Fruit fly (Drosophila melanogaster): ENCODE measurements around the gene phu.
A peak's percentile ranks its signal among the peaks of the same experiment; 100 is the strongest.

Gene phu

DNA sequence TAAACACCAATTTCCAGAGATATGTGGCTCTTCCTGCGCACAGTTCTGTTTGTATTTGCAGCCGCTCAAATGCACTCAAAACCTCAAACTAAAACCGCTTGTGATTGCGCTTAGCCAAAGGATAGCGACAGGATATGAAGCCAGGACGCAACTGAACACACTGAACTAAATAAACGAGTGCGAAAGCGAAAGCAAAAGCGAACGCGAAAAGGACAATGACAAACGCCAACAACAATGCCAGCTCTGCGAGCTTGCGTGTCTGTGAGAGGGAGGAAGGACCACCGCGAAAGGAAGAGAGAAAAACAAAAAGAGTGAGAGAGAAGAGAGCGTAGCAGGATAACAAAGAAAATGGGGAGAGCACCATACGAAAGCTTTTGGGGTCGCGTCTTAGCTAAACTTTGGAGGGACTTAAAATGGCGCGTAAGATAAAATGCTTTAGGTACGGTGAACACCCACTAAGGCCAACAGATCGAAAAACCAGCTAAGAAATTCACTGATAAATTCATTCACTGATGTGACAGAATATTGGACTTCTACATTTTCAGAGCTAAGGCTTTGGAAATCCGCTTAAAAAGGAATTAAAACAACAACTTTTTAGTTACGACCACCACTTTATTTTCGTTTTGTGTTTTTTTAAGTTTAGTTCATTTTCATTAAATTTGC, 34.0 kb upstream of the phu start, which contains the start of gene GstZ2:
GstZ2 (minus strand) TSS at position 165 of the 663 bp plus-strand sequence.
- TF ChIP-seq CG1620 (GFP tag; optimal IDR thresholded peaks at IDR 0.05) (no peak), Crg-1 (GFP tag; optimal IDR thresholded peaks at IDR 0.05) (no peak), CG12768 (GFP tag; optimal IDR thresholded peaks at IDR 0.05) (no peak), cic (GFP tag; optimal IDR thresholded peaks at IDR 0.05) (no peak), CG14711 (tag; optimal IDR thresholded peaks at IDR 0.05) (no peak), CG5204 (GFP tag; optimal IDR thresholded peaks at IDR 0.05) (no peak), cnc (optimal IDR thresholded peaks at IDR 0.05) (no peak), Clk (GFP tag; optimal IDR thresholded peaks at IDR 0.05) (no peak), CG7045 (GFP tag; optimal IDR thresholded peaks at IDR 0.05) (no peak), ovo (GFP tag; optimal IDR thresholded peaks at IDR 0.05) (no peak)

DNA sequence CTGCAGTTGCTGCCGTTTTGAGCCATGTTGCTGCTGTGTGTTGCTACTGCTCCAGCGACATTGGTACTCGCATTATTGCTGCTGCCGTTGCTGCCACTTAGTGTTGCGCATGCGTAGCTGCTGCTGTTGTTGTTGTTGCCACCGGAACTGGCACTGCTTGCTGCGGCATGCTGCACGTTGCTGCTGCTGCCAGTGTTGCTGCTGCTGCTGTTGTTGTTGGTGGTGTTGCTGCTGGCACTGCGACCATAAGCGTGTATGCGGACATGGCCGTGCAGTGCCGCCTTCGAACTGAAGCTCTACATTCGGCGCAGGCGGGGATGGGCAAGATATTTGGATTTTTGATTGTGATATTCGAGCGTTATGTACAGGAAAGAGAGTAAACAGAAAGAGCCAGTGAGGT, 26.5 kb upstream of the phu start:
- TF ChIP-seq CG11617 (GFP tag; optimal IDR thresholded peaks at IDR 0.05) (no peak), CG33017 (tag; optimal IDR thresholded peaks at IDR 0.05) (no peak), CG1620 (GFP tag; optimal IDR thresholded peaks at IDR 0.05) (no peak), Mnt (GFP tag; optimal IDR thresholded peaks at IDR 0.05) (no peak), tj (GFP tag; optimal IDR thresholded peaks at IDR 0.05) (no peak), CG7101 (tag; optimal IDR thresholded peaks at IDR 0.05) (no peak), cnc (optimal IDR thresholded peaks at IDR 0.05) (no peak), cic (GFP tag; optimal IDR thresholded peaks at IDR 0.05) (no peak), kay (GFP tag; ENCODE audit: borderline replicate concordance) (no peak), CG14711 (tag; optimal IDR thresholded peaks at IDR 0.05) (no peak), Clk (GFP tag; optimal IDR thresholded peaks at IDR 0.05) (no peak), Crg-1 (GFP tag; optimal IDR thresholded peaks at IDR 0.05) (no peak), CG12768 (GFP tag; optimal IDR thresholded peaks at IDR 0.05) (no peak), Hr96 (GFP tag; optimal IDR thresholded peaks at IDR 0.05) (no peak), CG5204 (GFP tag; optimal IDR thresholded peaks at IDR 0.05) (no peak), toe (GFP tag; optimal IDR thresholded peaks at IDR 0.05) (no peak), pad (GFP tag; optimal IDR thresholded peaks at IDR 0.05) (no peak), CG7045 (GFP tag; optimal IDR thresholded peaks at IDR 0.05) (no peak), bab1 (GFP tag; optimal IDR thresholded peaks at IDR 0.05) (no peak)

DNA sequence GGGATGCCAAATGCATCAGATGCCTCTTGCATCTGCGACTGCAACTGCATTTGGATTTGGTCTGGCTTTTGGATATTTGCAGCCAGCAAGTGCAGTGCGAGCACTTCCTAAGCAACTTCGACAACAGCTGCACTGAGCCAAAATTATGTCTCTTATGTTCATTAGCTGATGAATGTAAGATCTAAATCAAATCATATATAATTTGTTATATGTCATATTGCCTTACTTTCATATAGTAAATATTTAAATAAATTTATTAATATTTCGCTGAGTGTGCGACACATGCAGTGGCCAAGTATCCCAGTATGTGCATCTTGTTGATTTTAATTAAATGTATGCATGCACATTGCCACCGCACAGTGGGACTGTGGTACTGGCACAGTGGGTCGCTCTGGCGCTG, 14.2 kb upstream of the phu start:
- no peak for TF ChIP-seq tj (GFP tag; optimal IDR thresholded peaks at IDR 0.05)
- peak; percentile 2 for TF ChIP-seq CG14711 (tag; optimal IDR thresholded peaks at IDR 0.05)

DNA sequence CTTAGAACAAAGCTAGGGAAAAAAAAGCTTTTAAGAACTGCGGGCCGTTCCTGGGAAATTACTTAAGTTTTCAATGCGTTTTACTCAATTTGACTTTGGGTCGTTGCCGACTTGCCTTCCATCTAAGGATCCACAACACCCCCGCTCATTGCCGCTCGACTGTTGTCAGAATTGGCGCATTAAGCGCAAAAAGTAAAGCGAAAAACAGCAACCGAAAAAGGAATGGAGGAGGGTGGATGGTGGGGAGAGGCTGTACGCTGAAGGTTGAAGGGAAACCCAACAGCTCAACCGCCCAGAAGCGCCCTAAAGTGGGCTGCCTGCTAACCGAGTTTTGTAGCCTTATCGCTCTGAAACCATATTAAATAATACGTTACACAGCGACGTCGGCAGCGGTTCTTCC, 7.0 kb upstream of the phu start:
- no peak for TF ChIP-seq Hr96 (GFP tag; optimal IDR thresholded peaks at IDR 0.05)
- TF ChIP-seq cic (GFP tag; optimal IDR thresholded peaks at IDR 0.05) = no peak

DNA sequence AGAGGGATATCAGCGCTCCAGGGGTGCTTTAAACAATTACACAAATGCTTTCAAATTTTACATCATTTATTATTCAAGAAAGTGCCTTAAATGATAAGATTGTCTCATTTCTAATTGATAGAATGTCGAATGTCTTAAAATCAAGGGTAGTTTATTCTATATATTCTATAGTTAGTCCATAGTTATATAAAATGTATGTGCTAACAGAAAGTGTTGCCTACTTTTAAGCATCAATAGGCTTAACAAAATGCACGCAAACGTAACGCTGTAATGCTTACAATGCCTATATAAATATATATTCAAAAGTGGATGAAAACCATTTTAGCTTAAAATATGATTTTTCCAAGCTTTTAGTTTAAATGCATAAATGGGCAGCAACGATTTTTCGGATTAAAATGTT, 6.6 kb upstream of the phu start:
- TF ChIP-seq CG14711 (tag; optimal IDR thresholded peaks at IDR 0.05) (no peak), CG5204 (GFP tag; optimal IDR thresholded peaks at IDR 0.05) (no peak), CG11617 (GFP tag; optimal IDR thresholded peaks at IDR 0.05) (no peak), tj (GFP tag; optimal IDR thresholded peaks at IDR 0.05) (no peak), Mnt (GFP tag; optimal IDR thresholded peaks at IDR 0.05) (no peak), CG7101 (tag; optimal IDR thresholded peaks at IDR 0.05) (no peak), Clk (GFP tag; optimal IDR thresholded peaks at IDR 0.05) (no peak), bab1 (GFP tag; optimal IDR thresholded peaks at IDR 0.05) (no peak), pad (GFP tag; optimal IDR thresholded peaks at IDR 0.05) (no peak), CG1620 (GFP tag; optimal IDR thresholded peaks at IDR 0.05) (no peak), cnc (optimal IDR thresholded peaks at IDR 0.05) (no peak), CG7045 (GFP tag; optimal IDR thresholded peaks at IDR 0.05) (no peak), Hr96 (GFP tag; optimal IDR thresholded peaks at IDR 0.05) (no peak), ovo (GFP tag; optimal IDR thresholded peaks at IDR 0.05) (no peak)

DNA sequence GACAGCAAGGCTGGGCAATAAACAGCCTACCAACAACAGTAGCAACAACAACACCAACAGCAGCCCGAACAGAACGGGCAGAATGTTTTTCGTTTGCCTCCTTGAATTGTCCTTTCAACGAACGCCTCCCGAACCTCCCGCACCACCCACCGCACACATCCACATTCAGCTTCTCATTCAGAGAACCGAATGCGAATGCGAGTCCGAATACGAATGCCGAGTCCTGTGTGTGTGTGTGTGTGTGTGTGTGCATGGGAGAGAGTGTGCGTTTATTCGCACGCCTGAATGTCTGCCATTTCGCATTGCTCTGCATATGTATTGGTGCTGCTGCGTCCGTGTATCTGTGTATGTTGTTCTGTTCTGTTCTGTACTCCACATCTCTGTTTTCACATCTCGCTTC, 6.1 kb upstream of the phu start:
- TF ChIP-seq CG12768 (GFP tag; optimal IDR thresholded peaks at IDR 0.05) = no peak
- no peak for TF ChIP-seq kay (GFP tag; ENCODE audit: borderline replicate concordance)
- TF ChIP-seq toe (GFP tag; optimal IDR thresholded peaks at IDR 0.05) = no peak
- no peak for TF ChIP-seq cic (GFP tag; optimal IDR thresholded peaks at IDR 0.05)
- TF ChIP-seq Clk (GFP tag; optimal IDR thresholded peaks at IDR 0.05) = no peak
- no peak for TF ChIP-seq ovo (GFP tag; optimal IDR thresholded peaks at IDR 0.05)
- TF ChIP-seq tj (GFP tag; optimal IDR thresholded peaks at IDR 0.05) = no peak
- no peak for TF ChIP-seq bab1 (GFP tag; optimal IDR thresholded peaks at IDR 0.05)
- no peak for TF ChIP-seq CG33017 (tag; optimal IDR thresholded peaks at IDR 0.05)

DNA sequence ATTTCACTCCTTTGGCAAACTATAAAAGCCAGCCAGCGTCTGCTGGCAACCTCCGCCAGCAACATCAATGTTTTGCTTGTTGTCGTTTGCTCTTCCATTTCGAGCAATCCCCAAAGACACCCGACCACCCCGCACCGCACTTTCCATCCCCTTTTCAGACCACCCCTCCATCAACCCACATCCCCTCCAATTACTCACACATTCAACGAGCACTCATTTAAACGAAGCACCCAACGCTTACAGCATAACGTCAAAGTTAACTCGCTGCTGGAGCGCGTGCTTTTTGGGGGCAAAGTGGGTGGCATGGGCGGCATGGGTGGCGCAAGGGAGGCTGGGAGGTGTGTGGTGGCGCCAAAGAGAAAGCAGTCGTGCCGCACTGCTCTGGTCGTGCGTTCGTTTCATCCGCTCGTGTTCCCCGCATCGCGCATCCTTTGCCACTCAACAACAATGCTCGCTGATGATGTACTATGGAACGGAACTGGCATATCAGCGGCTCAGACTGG, 3.5 kb upstream of the phu start:
- TF ChIP-seq ovo (GFP tag; optimal IDR thresholded peaks at IDR 0.05) (no peak), cic (GFP tag; optimal IDR thresholded peaks at IDR 0.05) (peak; percentile 13), toe (GFP tag; optimal IDR thresholded peaks at IDR 0.05) (no peak)
